Fruit fly (Drosophila melanogaster): ENCODE measurements around the gene Zaf1.

DNA sequence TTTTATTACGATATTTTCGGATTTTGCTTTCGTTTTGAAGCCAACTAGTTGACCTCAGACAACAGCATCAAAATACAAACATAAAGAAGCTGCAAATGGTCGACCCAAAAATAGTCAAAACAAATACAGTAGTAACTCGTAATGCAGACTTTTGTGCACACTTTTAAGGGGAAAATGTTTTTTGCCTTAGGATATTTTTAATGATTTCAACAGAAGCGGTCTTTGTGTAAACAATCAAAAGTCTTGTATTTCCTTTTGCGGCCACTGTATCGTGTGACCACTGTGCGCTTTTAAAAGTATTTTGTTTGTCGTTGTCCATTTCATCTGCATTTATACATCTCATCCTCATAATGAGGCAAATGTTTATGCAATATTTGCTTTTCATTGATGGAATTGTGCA is 24.0 kb upstream of the Zaf1 start:
- TF ChIP-seq CG8478 (optimal IDR thresholded peaks at IDR 0.05) (no peak), CTCF (optimal IDR thresholded peaks at IDR 0.05) (no peak)

Data from S2 (cell line).